Worm (Caenorhabditis elegans) whole organism, midembryonic: ENCODE results near the gene F16B12.7.

ENCODE experiments used
- T22C8.4 ChIP-seq: fragments of 200-800 bp; sonication (Bioruptor generic); IDR thresholded peaks from 2 replicates; pipeline ENCODE4 v1.3.6; 2022; ENCODE audit warnings: missing genetic modification characterization, missing compliant biosample characterization
- cog-1 ChIP-seq: sonication (generic microtip); optimal IDR thresholded peaks from 2 replicates; lab custom pipeline; 2016; ENCODE audit warnings: missing genetic modification characterization, missing compliant biosample characterization
- flt-1 ChIP-seq: fragments of 200-800 bp; sonication (Bioruptor generic); IDR thresholded peaks from 2 replicates; pipeline ENCODE4 v1.3.6; 2022; ENCODE audit warnings: missing genetic modification characterization, missing compliant biosample characterization
- klf-2 ChIP-seq: fragments of 200-800 bp; sonication (Bioruptor generic); conservative IDR thresholded peaks from 2 replicates; pipeline ENCODE4 v1.3.6; 2022; ENCODE audit warnings: missing genetic modification reagents, missing genetic modification characterization, missing compliant biosample characterization
- med-1 ChIP-seq: sonication (generic microtip); optimal IDR thresholded peaks from 2 replicates; lab custom pipeline; 2017; ENCODE audit warnings: missing genetic modification characterization, mild to moderate bottlenecking, missing compliant biosample characterization, antibody characterized with exemption, missing genetic modification reagents; ENCODE audit not compliant: insufficient read depth
- ref-1 ChIP-seq: fragments of 200-800 bp; sonication (Bioruptor generic); conservative IDR thresholded peaks from 2 replicates; pipeline ENCODE4 v1.3.6; 2022; ENCODE audit warnings: missing genetic modification reagents, missing genetic modification characterization, missing compliant biosample characterization
- tab-1 ChIP-seq: fragments of 200-800 bp; sonication (Bioruptor generic); IDR thresholded peaks from 2 replicates; pipeline ENCODE4 v1.3.6; 2022; ENCODE audit warnings: missing genetic modification characterization, missing compliant biosample characterization
- ztf-23 ChIP-seq: fragments of 200-800 bp; sonication (Bioruptor generic); IDR thresholded peaks from 2 replicates; pipeline ENCODE4 v1.3.6; 2022; ENCODE audit warnings: missing genetic modification reagents, missing genetic modification characterization, missing compliant biosample characterization
- ztf-29 ChIP-seq: fragments of 200-800 bp; sonication (Bioruptor generic); IDR thresholded peaks from 2 replicates; pipeline ENCODE4 v1.3.6; 2022; ENCODE audit warnings: missing genetic modification reagents, missing genetic modification characterization, missing compliant biosample characterization

DNA sequence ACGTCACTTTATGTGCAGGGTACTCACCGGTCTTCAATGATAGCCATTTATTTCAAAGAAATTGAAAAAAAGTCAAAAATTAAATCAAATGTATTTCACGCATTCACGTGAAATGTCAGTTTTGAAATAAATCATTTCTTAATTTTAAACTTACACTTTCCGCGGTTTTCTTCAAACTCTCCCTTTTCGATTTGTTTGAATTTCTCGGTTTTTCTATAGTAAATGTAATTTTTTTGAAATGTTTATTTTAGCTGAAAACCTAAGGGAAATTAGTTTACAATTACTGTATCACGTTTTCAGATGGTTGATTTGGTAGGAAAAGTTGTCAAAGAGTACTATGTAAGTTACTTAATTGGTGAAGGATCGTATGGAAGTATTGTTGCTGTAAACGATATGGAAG lies at the start of gene F16B12.7:
- TF ChIP-seq ref-1 (GFP tag; lab: Robert Waterston, UW) = no peak
- no peak for TF ChIP-seq T22C8.4
- no peak for TF ChIP-seq ztf-23 (GFP tag; lab: Robert Waterston, UW)
- no peak for TF ChIP-seq med-1 (GFP tag; lab: Kevin White, UChicago)
- TF ChIP-seq tab-1 (GFP tag; lab: Robert Waterston, UW) = no peak
- TF ChIP-seq klf-2 (GFP tag; lab: Robert Waterston, UW) = no peak
- no peak for TF ChIP-seq cog-1 (tag; lab: Kevin White, UChicago)
- no peak for TF ChIP-seq ztf-29 (GFP tag; lab: Robert Waterston, UW)
- TF ChIP-seq flt-1 (GFP tag; lab: Robert Waterston, UW) = no peak
